Worm (Caenorhabditis elegans) whole organism, young adult: ENCODE measurements around the gene C41G6.12.

Experiments used
- B0035.1 ChIP-seq: sonication (generic microtip); optimal IDR thresholded peaks from 2 replicates; lab custom pipeline; 2016; ENCODE audit warnings: missing genetic modification characterization, mild to moderate bottlenecking, missing compliant biosample characterization, missing genotype, missing genetic modification reagents
- C17E4.6 ChIP-seq: fragments of 200-800 bp; sonication (Bioruptor generic); IDR thresholded peaks from 2 replicates; pipeline ENCODE4 v1.3.6; 2022; ENCODE audit warnings: missing genetic modification reagents, missing genetic modification characterization, missing compliant biosample characterization
- D2030.7 ChIP-seq: fragments of 200-800 bp; sonication (Bioruptor generic); IDR thresholded peaks from 2 replicates; pipeline ENCODE4 v1.3.6; 2022; ENCODE audit warnings: missing genetic modification reagents, missing genetic modification characterization, missing compliant biosample characterization
- F10E7.11 ChIP-seq: sonication (generic microtip); optimal IDR thresholded peaks from 2 replicates; lab custom pipeline; 2017; ENCODE audit warnings: mild to moderate bottlenecking, missing genetic modification characterization, moderate library complexity, missing compliant biosample characterization
- F49E8.2 ChIP-seq: sonication (generic microtip); optimal IDR thresholded peaks from 3 replicates; lab custom pipeline; 2017; ENCODE audit warnings: missing genetic modification characterization, mild to moderate bottlenecking, missing compliant biosample characterization, antibody characterized with exemption, moderate library complexity; ENCODE audit not compliant: insufficient read depth
- F52B5.7 ChIP-seq: sonication (generic microtip); optimal IDR thresholded peaks from 2 replicates; lab custom pipeline; 2016; ENCODE audit warnings: mild to moderate bottlenecking, missing genetic modification characterization, missing compliant biosample characterization
- Y53F4B.3 ChIP-seq: fragments of 200-800 bp; sonication (Bioruptor generic); IDR thresholded peaks from 2 replicates; pipeline ENCODE4 v1.3.6; 2022; ENCODE audit warnings: missing genetic modification reagents, missing genetic modification characterization, missing compliant biosample characterization
- Y67H2A.10 ChIP-seq: fragments of 200-800 bp; sonication (Bioruptor generic); conservative IDR thresholded peaks from 2 replicates; pipeline ENCODE4 v1.3.6; 2022; ENCODE audit warnings: missing genetic modification reagents, missing genetic modification characterization, missing compliant biosample characterization
- Y79H2A.3 ChIP-seq: fragments of 200-800 bp; sonication (Bioruptor generic); conservative IDR thresholded peaks from 2 replicates; pipeline ENCODE4 v1.3.6; 2022; ENCODE audit warnings: missing genetic modification reagents, missing genetic modification characterization, missing compliant biosample characterization
- akir-1 ChIP-seq: fragments of 200-800 bp; sonication (Bioruptor generic); optimal IDR thresholded peaks from 2 replicates; lab custom pipeline; 2018; ENCODE audit warnings: mild to moderate bottlenecking, missing genetic modification characterization, moderate library complexity, missing compliant biosample characterization
- ama-1 ChIP-seq, 3 experiments: fragments of 150-350 bp in 1 of 3; sonication (generic microtip) in 2 of 3; optimal IDR thresholded peaks; 2 replicates each; lab custom pipeline; 2014 to 2018; ENCODE audit warnings: missing biosample characterization in 2 of 3, missing genetic modification characterization in 2 of 3, missing genetic modification reagents in 2 of 3
- atf-7 ChIP-seq: sonication (generic microtip); optimal IDR thresholded peaks from 2 replicates; lab custom pipeline; 2017; ENCODE audit warnings: mild to moderate bottlenecking, missing genetic modification characterization, missing compliant biosample characterization
- athp-1 ChIP-seq: sonication (generic microtip); optimal IDR thresholded peaks from 2 replicates; lab custom pipeline; 2017; ENCODE audit warnings: mild to moderate bottlenecking, missing genetic modification characterization, missing compliant biosample characterization
- attf-5 ChIP-seq: fragments of 200-800 bp; sonication (Bioruptor generic); optimal IDR thresholded peaks from 2 replicates; lab custom pipeline; 2018; ENCODE audit warnings: mild to moderate bottlenecking, missing genetic modification characterization, missing compliant biosample characterization
- attf-6 ChIP-seq: fragments of 200-800 bp; sonication (Bioruptor generic); IDR thresholded peaks from 2 replicates; pipeline ENCODE4 v1.3.6; 2022; ENCODE audit warnings: missing genetic modification reagents, missing genetic modification characterization, missing compliant biosample characterization
- cebp-2 ChIP-seq: fragments of 200-800 bp; sonication (Bioruptor generic); IDR thresholded peaks from 2 replicates; pipeline ENCODE4 v1.3.6; 2022; ENCODE audit warnings: missing genetic modification characterization, missing compliant biosample characterization
- ceh-100 ChIP-seq: fragments of 200-800 bp; sonication (Bioruptor generic); IDR thresholded peaks from 2 replicates; pipeline ENCODE4 v1.3.6; 2022; ENCODE audit warnings: missing genetic modification reagents, missing genetic modification characterization, missing compliant biosample characterization
- ceh-27 ChIP-seq: fragments of 200-800 bp; sonication (Bioruptor generic); optimal IDR thresholded peaks from 2 replicates; lab custom pipeline; 2018; ENCODE audit warnings: mild to moderate bottlenecking, missing genetic modification characterization, moderate library complexity, missing compliant biosample characterization
- ceh-79 ChIP-seq: sonication (generic microtip); optimal IDR thresholded peaks from 2 replicates; lab custom pipeline; 2017; ENCODE audit warnings: mild to moderate bottlenecking, missing genetic modification characterization, missing compliant biosample characterization
- die-1 ChIP-seq: sonication (generic microtip); optimal IDR thresholded peaks from 2 replicates; lab custom pipeline; 2016; ENCODE audit warnings: missing genotype, mild to moderate bottlenecking, missing genetic modification characterization, missing compliant biosample characterization
- egl-18 ChIP-seq: fragments of 200-800 bp; sonication (Bioruptor generic); IDR thresholded peaks from 2 replicates; pipeline ENCODE4 v1.3.6; 2022; ENCODE audit warnings: missing genetic modification reagents, missing genetic modification characterization, missing compliant biosample characterization
- fkh-3 ChIP-seq: sonication (generic microtip); optimal IDR thresholded peaks from 2 replicates; lab custom pipeline; 2016; ENCODE audit warnings: mild to moderate bottlenecking, missing genetic modification characterization, missing compliant biosample characterization
- gei-17 ChIP-seq: fragments of 200-800 bp; sonication (Bioruptor generic); optimal IDR thresholded peaks from 2 replicates; lab custom pipeline; 2018; ENCODE audit warnings: mild to moderate bottlenecking, missing genetic modification characterization, missing compliant biosample characterization
- him-1 ChIP-seq: sonication (generic microtip); optimal IDR thresholded peaks from 2 replicates; lab custom pipeline; 2016; ENCODE audit warnings: missing genotype, missing genetic modification reagents, missing genetic modification characterization, missing compliant biosample characterization
- hlh-12 ChIP-seq: sonication (generic microtip); optimal IDR thresholded peaks from 2 replicates; lab custom pipeline; 2016; ENCODE audit warnings: missing genetic modification characterization, missing compliant biosample characterization
- hmg-1.2 ChIP-seq: fragments of 200-800 bp; sonication (Bioruptor generic); IDR thresholded peaks from 2 replicates; pipeline ENCODE4 v1.3.6; 2022; ENCODE audit warnings: missing genetic modification reagents, missing genetic modification characterization, missing compliant biosample characterization
- hmg-20 ChIP-seq: fragments of 200-800 bp; sonication (Bioruptor generic); IDR thresholded peaks from 2 replicates; pipeline ENCODE4 v1.3.6; 2022; ENCODE audit warnings: missing genetic modification reagents, missing genetic modification characterization, missing compliant biosample characterization
- hrde-1 ChIP-seq: sonication (generic microtip); optimal IDR thresholded peaks from 2 replicates; lab custom pipeline; 2016; ENCODE audit warnings: missing genetic modification characterization, mild to moderate bottlenecking, missing compliant biosample characterization, moderate library complexity, missing genotype, missing genetic modification reagents, borderline replicate concordance
- hsf-1 ChIP-seq: fragments of 200-800 bp; sonication (Bioruptor generic); IDR thresholded peaks from 2 replicates; pipeline ENCODE4 v1.3.6; 2022; ENCODE audit warnings: missing genetic modification reagents, missing genetic modification characterization, missing compliant biosample characterization
- let-607 ChIP-seq, 2 experiments: fragments of 200-800 bp in 1 of 2; sonication (Bioruptor generic) in 1 of 2; sonication (generic microtip) in 1 of 2; optimal IDR thresholded peaks; 2 replicates each; lab custom pipeline; 2016 to 2018; ENCODE audit warnings: mild to moderate bottlenecking in 2 of 2, missing compliant biosample characterization in 2 of 2, missing genetic modification characterization in 2 of 2, moderate library complexity in 2 of 2, missing genotype in 1 of 2
- lin-35 ChIP-seq, 3 experiments: fragments of 150-350 bp in 2 of 3; sonication (generic microtip) in 1 of 3; optimal IDR thresholded peaks; 2 replicates each; lab custom pipeline; 2014 to 2018; ENCODE audit warnings: missing biosample characterization in 3 of 3, missing genetic modification characterization in 3 of 3, missing genetic modification reagents in 3 of 3
- lsl-1 ChIP-seq: fragments of 200-800 bp; sonication (Bioruptor generic); optimal IDR thresholded peaks from 2 replicates; lab custom pipeline; 2018; ENCODE audit warnings: mild to moderate bottlenecking, missing genetic modification characterization, moderate library complexity, missing compliant biosample characterization
- lsy-27 ChIP-seq: sonication (generic microtip); optimal IDR thresholded peaks from 2 replicates; lab custom pipeline; 2017; ENCODE audit warnings: missing genetic modification characterization, mild to moderate bottlenecking, missing compliant biosample characterization, antibody characterized with exemption, missing genotype, borderline replicate concordance; ENCODE audit not compliant: insufficient read depth
- madf-10 ChIP-seq: sonication (generic microtip); optimal IDR thresholded peaks from 2 replicates; lab custom pipeline; 2016; ENCODE audit warnings: mild to moderate bottlenecking, missing genetic modification characterization, missing compliant biosample characterization
- madf-8 ChIP-seq: fragments of 200-800 bp; sonication (Bioruptor generic); conservative IDR thresholded peaks from 2 replicates; pipeline ENCODE4 v1.3.6; 2022; ENCODE audit warnings: missing genetic modification reagents, missing genetic modification characterization, missing compliant biosample characterization
- mel-28 ChIP-seq: sonication (generic microtip); optimal IDR thresholded peaks from 2 replicates; lab custom pipeline; 2016; ENCODE audit warnings: borderline replicate concordance, mild to moderate bottlenecking, missing genetic modification characterization, missing compliant biosample characterization
- mxl-1 ChIP-seq: sonication (generic microtip); optimal IDR thresholded peaks from 2 replicates; lab custom pipeline; 2016; ENCODE audit warnings: missing genetic modification characterization, missing compliant biosample characterization
- nfyb-1 ChIP-seq: fragments of 200-800 bp; sonication (Bioruptor generic); IDR thresholded peaks from 2 replicates; pipeline ENCODE4 v1.3.6; 2022; ENCODE audit warnings: missing genetic modification reagents, missing genetic modification characterization, missing compliant biosample characterization
- nhr-27 ChIP-seq: fragments of 200-800 bp; sonication (Bioruptor generic); optimal IDR thresholded peaks from 2 replicates; lab custom pipeline; 2018; ENCODE audit warnings: mild to moderate bottlenecking, missing genetic modification characterization, moderate library complexity, missing compliant biosample characterization
- rcor-1 ChIP-seq: fragments of 200-800 bp; sonication (Bioruptor generic); IDR thresholded peaks from 2 replicates; pipeline ENCODE4 v1.3.6; 2022; ENCODE audit warnings: missing genetic modification reagents, missing genetic modification characterization, missing compliant biosample characterization
- snpc-1.1 ChIP-seq: sonication (generic microtip); optimal IDR thresholded peaks from 2 replicates; lab custom pipeline; 2017; ENCODE audit warnings: missing genetic modification characterization, mild to moderate bottlenecking, missing compliant biosample characterization, antibody characterized with exemption, moderate library complexity, missing genotype, missing genetic modification reagents; ENCODE audit not compliant: insufficient read depth
- tlf-1 ChIP-seq: fragments of 200-800 bp; sonication (Bioruptor generic); optimal IDR thresholded peaks from 2 replicates; lab custom pipeline; 2018; ENCODE audit warnings: mild to moderate bottlenecking, missing genetic modification characterization, missing compliant biosample characterization
- zim-3 ChIP-seq: sonication (generic microtip); optimal IDR thresholded peaks from 2 replicates; lab custom pipeline; 2017; ENCODE audit warnings: mild to moderate bottlenecking, missing genetic modification characterization, moderate library complexity, missing compliant biosample characterization
- ztf-25 ChIP-seq: fragments of 200-800 bp; sonication (Bioruptor generic); IDR thresholded peaks from 2 replicates; pipeline ENCODE4 v1.3.6; 2022; ENCODE audit warnings: missing genetic modification reagents, missing genetic modification characterization, missing compliant biosample characterization
- ztf-26 ChIP-seq: sonication (generic microtip); optimal IDR thresholded peaks from 2 replicates; lab custom pipeline; 2017; ENCODE audit warnings: missing genetic modification characterization, missing compliant biosample characterization
- ztf-3 ChIP-seq: fragments of 200-800 bp; sonication (Bioruptor generic); optimal IDR thresholded peaks from 2 replicates; lab custom pipeline; 2018; ENCODE audit warnings: mild to moderate bottlenecking, missing genetic modification characterization, missing compliant biosample characterization

Gene C41G6.12

DNA sequence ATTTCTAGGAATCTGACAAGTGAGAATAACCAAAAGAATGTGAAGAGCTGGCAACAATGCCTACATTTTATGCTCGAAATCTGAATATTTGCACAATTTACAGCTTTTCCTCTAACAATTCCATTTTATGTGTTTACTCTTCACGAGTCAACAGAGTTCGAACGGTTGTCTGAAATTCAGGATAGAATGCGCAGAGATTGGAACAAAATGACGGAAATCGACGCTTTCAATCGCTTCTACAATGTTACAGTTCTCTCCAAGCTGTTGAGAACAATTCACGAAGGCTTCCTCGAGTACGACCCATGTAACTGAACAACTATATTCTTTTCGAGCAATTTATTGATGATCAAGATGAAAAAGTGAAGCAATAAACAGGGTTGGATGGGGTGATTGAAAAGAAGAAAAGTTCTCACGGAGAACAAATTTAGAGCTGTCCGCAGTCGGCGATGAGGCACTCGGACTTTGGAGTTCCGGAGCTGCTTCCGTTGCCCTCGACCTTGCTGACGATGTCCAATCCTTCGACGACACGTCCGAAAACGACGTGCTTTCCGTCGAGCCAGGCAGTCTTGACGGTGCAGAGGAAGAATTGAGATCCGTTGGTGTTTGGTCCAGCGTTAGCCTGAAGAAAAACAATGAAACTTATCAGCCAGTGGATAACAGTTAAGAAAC is 21.2 kb downstream of the C41G6.12 start, which contains the start of gene Y75B12B.3 (continued):
- TF ChIP-seq F52B5.7 (tag; lab: Kevin White, UChicago), result no peak
- 0 out of 2 replicates have a peak, but pooled peaks have one; percentile 9 for TF ChIP-seq nfyb-1
- TF ChIP-seq mxl-1, result no peak
- TF ChIP-seq atf-7, result no peak
- 0 out of 2 replicates have a peak, but pooled peaks have one; percentile 27 for TF ChIP-seq C17E4.6 (GFP tag; lab: Robert Waterston, UW)
- TF ChIP-seq lsl-1, result peak; percentile 47
- no peak for TF ChIP-seq gei-17 (GFP tag; lab: Kevin White, UChicago)
- TF ChIP-seq egl-18, result no peak
- TF ChIP-seq B0035.1 (tag; lab: Kevin White, UChicago), result no peak
- TF ChIP-seq madf-10 (tag; lab: Kevin White, UChicago), result no peak
- TF ChIP-seq attf-6 (GFP tag; lab: Robert Waterston, UW), result peak; percentile 50; the same call in 1 of the 2 replicates
- peak; percentile 64 for TF ChIP-seq hrde-1 (tag; lab: Kevin White, UChicago)
- TF ChIP-seq ceh-27, result no peak
- TF ChIP-seq D2030.7 (GFP tag; lab: Robert Waterston, UW), result no peak
- TF ChIP-seq cebp-2 (GFP tag; lab: Robert Waterston, UW), result no peak
- peak; percentile 5; the same call in 1 of the 2 replicates for TF ChIP-seq rcor-1 (GFP tag; lab: Robert Waterston, UW)
- TF ChIP-seq snpc-1.1, result no peak
- TF ChIP-seq hsf-1 (GFP tag; lab: Robert Waterston, UW), result peak; percentile 83
- no peak for TF ChIP-seq let-607 (tag; optimal IDR thresholded peaks at IDR 0.05; lab: Kevin White, UChicago)
- TF ChIP-seq tlf-1 (GFP tag; lab: Kevin White, UChicago), result peak; percentile 51
- no peak for TF ChIP-seq zim-3 (tag; lab: Kevin White, UChicago)
- peak; percentile 73 for TF ChIP-seq ceh-79 (tag; lab: Kevin White, UChicago)
- TF ChIP-seq Y67H2A.10 (GFP tag; lab: Robert Waterston, UW), result no peak
- peak; percentile 46 for TF ChIP-seq athp-1 (tag; lab: Kevin White, UChicago)
- no peak for TF ChIP-seq ztf-26
- TF ChIP-seq ztf-25, result 0 out of 2 replicates have a peak, but pooled peaks have one; percentile 56
- peak; percentile 48 for TF ChIP-seq attf-5 (GFP tag; lab: Kevin White, UChicago)
- no peak for TF ChIP-seq fkh-3 (tag; lab: Kevin White, UChicago)
- TF ChIP-seq Y79H2A.3 (GFP tag; lab: Robert Waterston, UW), result 0 out of 2 replicates have a peak, but pooled peaks have one; percentile 32
- no peak for TF ChIP-seq hlh-12 (tag; lab: Kevin White, UChicago)
- no peak for TF ChIP-seq hmg-20
- no peak for TF ChIP-seq akir-1 (GFP tag; lab: Kevin White, UChicago)
- peak; percentile 47; the same call in 1 of the 2 replicates for TF ChIP-seq ceh-100 (GFP tag; lab: Robert Waterston, UW)
- TF ChIP-seq F49E8.2 (tag; lab: Kevin White, UChicago), result peak; percentile 84
- TF ChIP-seq mel-28 (tag; lab: Kevin White, UChicago), result no peak
- no peak for TF ChIP-seq lsy-27 (tag; lab: Kevin White, UChicago)
- TF ChIP-seq madf-8 (GFP tag; lab: Robert Waterston, UW), result peak; percentile 10; the same call in 1 of the 2 replicates
- no peak for TF ChIP-seq lin-35 (GFP tag; optimal IDR thresholded peaks at IDR 0.05; lab: Kevin White, UChicago)
- peak; percentile 36 for TF ChIP-seq die-1 (tag; lab: Kevin White, UChicago)
- TF ChIP-seq Y53F4B.3 (GFP tag; lab: Robert Waterston, UW), result no peak
- TF ChIP-seq ztf-3 (GFP tag; lab: Kevin White, UChicago), result no peak
- TF ChIP-seq him-1 (tag; lab: Kevin White, UChicago), result peak; percentile 57
- TF ChIP-seq F10E7.11 (tag; lab: Kevin White, UChicago), result no peak
- TF ChIP-seq hmg-1.2 (GFP tag; lab: Robert Waterston, UW), result 0 out of 2 replicates have a peak, but pooled peaks have one; percentile 10
- peak; percentile 73 for TF ChIP-seq ama-1 (optimal IDR thresholded peaks at IDR 0.05; lab: Kevin White, UChicago)
- TF ChIP-seq ama-1 (GFP tag; optimal IDR thresholded peaks at IDR 0.05; lab: Kevin White, UChicago), result peak in 1 of 2 experiments; percentile 9
- no peak for TF ChIP-seq nhr-27 (tag; lab: Kevin White, UChicago)
